Fruit fly (Drosophila melanogaster) whole organism, embryonic: Measurements from ENCODE around the gene osk.

Experiments
- CG11093 ChIP-seq: fragments of 200-800 bp; sonication (Bioruptor generic); IDR thresholded peaks from 3 replicates; pipeline ENCODE4 v1.3.6; 2022; ENCODE audit warnings: missing biosample characterization, missing genetic modification characterization
- CG11723 ChIP-seq: fragments of 200-800 bp; sonication (Bioruptor generic); optimal IDR thresholded peaks from 2 replicates; lab custom pipeline; 2017; ENCODE audit warnings: missing biosample characterization, mild to moderate bottlenecking, missing genetic modification characterization
- CG12236 ChIP-seq: fragments of 200-800 bp; sonication (Bioruptor generic); optimal IDR thresholded peaks from 2 replicates; lab custom pipeline; 2016; ENCODE audit warnings: missing biosample characterization, missing genetic modification characterization
- CG12744 ChIP-seq: fragments of 200-800 bp; sonication (Bioruptor generic); optimal IDR thresholded peaks from 2 replicates; lab custom pipeline; 2016; ENCODE audit warnings: missing biosample characterization, missing genetic modification characterization
- CG12769 ChIP-seq: fragments of 200-800 bp; sonication (Bioruptor generic); optimal IDR thresholded peaks from 2 replicates; lab custom pipeline; 2019; ENCODE audit warnings: missing biosample characterization, mild to moderate bottlenecking, missing genetic modification characterization, moderate library complexity
- CG14860 ChIP-seq: fragments of 200-800 bp; sonication (Bioruptor generic); IDR thresholded peaks from 3 replicates; pipeline ENCODE4 v1.3.6; 2022; ENCODE audit warnings: missing biosample characterization, missing genetic modification characterization; ENCODE audit not compliant: partially characterized antibody
- CG14965 ChIP-seq: fragments of 200-800 bp; sonication (Bioruptor generic); optimal IDR thresholded peaks from 2 replicates; lab custom pipeline; 2016; ENCODE audit warnings: missing biosample characterization, missing genetic modification characterization, borderline replicate concordance
- CG17568 ChIP-seq: fragments of 200-800 bp; sonication (Bioruptor generic); optimal IDR thresholded peaks from 2 replicates; lab custom pipeline; 2018; ENCODE audit warnings: missing biosample characterization, mild to moderate bottlenecking, missing genetic modification characterization, moderate library complexity
- CG18619 ChIP-seq: fragments of 200-800 bp; sonication (Bioruptor generic); optimal IDR thresholded peaks from 3 replicates; lab custom pipeline; 2017; ENCODE audit warnings: missing biosample characterization, mild to moderate bottlenecking, missing genetic modification characterization
- CG2875 ChIP-seq: fragments of 200-800 bp; sonication (Bioruptor generic); optimal IDR thresholded peaks from 2 replicates; lab custom pipeline; 2017; ENCODE audit warnings: missing biosample characterization, mild to moderate bottlenecking, missing genetic modification characterization, missing genetic modification reagents
- CG30431 ChIP-seq: fragments of 200-800 bp; sonication (Bioruptor generic); optimal IDR thresholded peaks from 2 replicates; lab custom pipeline; 2017; ENCODE audit warnings: missing biosample characterization, missing genetic modification characterization
- CG32767 ChIP-seq: fragments of 200-800 bp; sonication (Bioruptor generic); IDR thresholded peaks from 2 replicates; pipeline ENCODE4 v1.3.6; 2022; ENCODE audit warnings: missing biosample characterization, missing genetic modification characterization
- CG4424 ChIP-seq: fragments of 200-800 bp; sonication (Bioruptor generic); optimal IDR thresholded peaks from 3 replicates; lab custom pipeline; 2016; ENCODE audit warnings: missing biosample characterization, missing genetic modification characterization
- CG8944 ChIP-seq: fragments of 200-800 bp; sonication (Bioruptor generic); optimal IDR thresholded peaks from 3 replicates; lab custom pipeline; 2016; ENCODE audit warnings: missing biosample characterization, missing genetic modification characterization
- CG9609 ChIP-seq: fragments of 200-800 bp; sonication (Bioruptor generic); optimal IDR thresholded peaks from 3 replicates; lab custom pipeline; 2016; ENCODE audit warnings: missing biosample characterization, missing genetic modification characterization
- CHES-1-like ChIP-seq: fragments of 200-800 bp; sonication (Bioruptor generic); optimal IDR thresholded peaks from 2 replicates; lab custom pipeline; 2016; ENCODE audit warnings: missing biosample characterization, missing genetic modification characterization
- Doc3 ChIP-seq: fragments of 200-800 bp; sonication (Bioruptor generic); IDR thresholded peaks from 3 replicates; pipeline ENCODE4 v1.3.6; 2022; ENCODE audit warnings: missing biosample characterization, missing genetic modification characterization; ENCODE audit not compliant: partially characterized antibody
- Dp ChIP-seq: fragments of 200-800 bp; sonication (Bioruptor generic); optimal IDR thresholded peaks from 2 replicates; lab custom pipeline; 2018; ENCODE audit warnings: missing biosample characterization, mild to moderate bottlenecking, missing genetic modification characterization, moderate library complexity
- Eip74EF ChIP-seq, 2 experiments: fragments of 200-800 bp in 1 of 2; fragments of >200 bp in 1 of 2; sonication (Bioruptor generic) in 1 of 2; optimal IDR thresholded peaks; 2 replicates each; lab custom pipeline; 2017 to 2019; ENCODE audit warnings: missing biosample characterization in 2 of 2, missing genetic modification characterization in 2 of 2, mild to moderate bottlenecking in 1 of 2, moderate library complexity in 1 of 2
- Hr51 ChIP-seq, 2 experiments: fragments of 200-800 bp; sonication (Bioruptor generic); optimal IDR thresholded peaks; 2 replicates in 1 of 2; 3 replicates in 1 of 2; lab custom pipeline; 2016 to 2018; ENCODE audit warnings: missing biosample characterization in 2 of 2, missing genetic modification characterization in 2 of 2, mild to moderate bottlenecking in 1 of 2, moderate library complexity in 1 of 2
- Kr ChIP-seq: fragments of 200-800 bp; sonication (Bioruptor generic); optimal IDR thresholded peaks from 2 replicates; lab custom pipeline; 2017; ENCODE audit warnings: missing biosample characterization, mild to moderate bottlenecking, missing genetic modification characterization
- Lhr ChIP-seq: fragments of 200-800 bp; sonication (Bioruptor generic); optimal IDR thresholded peaks from 3 replicates; lab custom pipeline; 2017; ENCODE audit warnings: mild to moderate bottlenecking, missing biosample characterization, missing genetic modification reagents, missing genetic modification characterization
- MBD-R2 ChIP-seq: fragments of 200-800 bp; sonication (Bioruptor generic); IDR thresholded peaks from 2 replicates; pipeline ENCODE4 v1.3.6; 2022; ENCODE audit warnings: missing biosample characterization, missing genetic modification characterization
- MESR4 ChIP-seq: fragments of 200-800 bp; sonication (Bioruptor generic); optimal IDR thresholded peaks from 2 replicates; lab custom pipeline; 2018; ENCODE audit warnings: missing biosample characterization, mild to moderate bottlenecking, missing genetic modification characterization, moderate library complexity
- Mrtf ChIP-seq: fragments of 200-800 bp; sonication (Bioruptor generic); IDR thresholded peaks from 3 replicates; pipeline ENCODE4 v1.3.6; 2022; ENCODE audit warnings: missing biosample characterization, missing genetic modification characterization
- Nf-YC ChIP-seq: fragments of 200-800 bp; optimal IDR thresholded peaks from 3 replicates; lab custom pipeline; 2019; ENCODE audit warnings: missing biosample characterization, mild to moderate bottlenecking, missing genetic modification characterization, moderate library complexity
- Pdp1 ChIP-seq, 2 experiments: fragments of 200-800 bp; sonication (Bioruptor generic); optimal IDR thresholded peaks; 3 replicates each; lab custom pipeline; 2016; ENCODE audit warnings: missing biosample characterization in 2 of 2, missing genetic modification characterization in 2 of 2, mild to moderate bottlenecking in 1 of 2, moderate library complexity in 1 of 2
- Scr ChIP-seq: fragments of 200-800 bp; sonication (Bioruptor generic); IDR thresholded peaks from 2 replicates; pipeline ENCODE4 v1.3.6; 2022; ENCODE audit warnings: missing biosample characterization, missing genetic modification characterization; ENCODE audit not compliant: partially characterized antibody
- ap ChIP-seq: fragments of 200-800 bp; sonication (Bioruptor generic); IDR thresholded peaks from 2 replicates; pipeline ENCODE4 v1.3.6; 2022; ENCODE audit warnings: missing biosample characterization, missing genetic modification characterization
- ase ChIP-seq: fragments of 200-800 bp; sonication (Bioruptor generic); IDR thresholded peaks from 3 replicates; pipeline ENCODE4 v1.3.6; 2022; ENCODE audit warnings: missing biosample characterization, missing genetic modification characterization
- croc ChIP-seq: fragments of 200-800 bp; sonication (Bioruptor generic); conservative IDR thresholded peaks from 3 replicates; pipeline ENCODE4 v1.3.6; 2022; ENCODE audit warnings: missing biosample characterization, missing genetic modification characterization
- fd64A ChIP-seq: fragments of 200-800 bp; sonication (Bioruptor generic); optimal IDR thresholded peaks from 3 replicates; lab custom pipeline; 2018; ENCODE audit warnings: missing biosample characterization, mild to moderate bottlenecking, missing genetic modification characterization
- fd96Cb ChIP-seq: fragments of 200-800 bp; sonication (Bioruptor generic); optimal IDR thresholded peaks from 2 replicates; lab custom pipeline; 2018; ENCODE audit warnings: missing biosample characterization, mild to moderate bottlenecking, missing genetic modification characterization, moderate library complexity
- gem ChIP-seq: fragments of 200-800 bp; sonication (Bioruptor generic); optimal IDR thresholded peaks from 2 replicates; lab custom pipeline; 2019; ENCODE audit warnings: missing biosample characterization, mild to moderate bottlenecking, missing genetic modification characterization, moderate library complexity
- ind ChIP-seq: fragments of 200-800 bp; sonication (Bioruptor generic); optimal IDR thresholded peaks from 3 replicates; lab custom pipeline; 2016; ENCODE audit warnings: missing biosample characterization, missing genetic modification characterization
- jumu ChIP-seq: fragments of 200-800 bp; sonication (Bioruptor generic); optimal IDR thresholded peaks from 3 replicates; lab custom pipeline; 2016; ENCODE audit warnings: missing biosample characterization, missing genetic modification characterization
- mam ChIP-seq: fragments of 200-800 bp; sonication (Bioruptor generic); optimal IDR thresholded peaks from 3 replicates; lab custom pipeline; 2016; ENCODE audit warnings: missing biosample characterization, missing genetic modification characterization
- onecut ChIP-seq: fragments of 200-800 bp; sonication (Bioruptor generic); IDR thresholded peaks from 2 replicates; pipeline ENCODE4 v1.3.6; 2022; ENCODE audit warnings: missing biosample characterization, missing genetic modification characterization
- pita ChIP-seq: fragments of 200-800 bp; sonication (Bioruptor generic); optimal IDR thresholded peaks from 2 replicates; lab custom pipeline; 2017; ENCODE audit warnings: missing biosample characterization, mild to moderate bottlenecking, missing genetic modification characterization
- row ChIP-seq: fragments of 200-800 bp; sonication (Bioruptor generic); IDR thresholded peaks from 3 replicates; pipeline ENCODE4 v1.3.6; 2022; ENCODE audit warnings: missing biosample characterization, missing genetic modification characterization
- sc ChIP-seq, 3 experiments: fragments of >200 bp in 2 of 3; fragments of 200-800 bp in 1 of 3; sonication (Bioruptor generic) in 1 of 3; optimal IDR thresholded peaks; 2 replicates in 2 of 3; 3 replicates in 1 of 3; lab custom pipeline; 2017; ENCODE audit warnings: mild to moderate bottlenecking in 1 of 3, missing biosample characterization in 1 of 3, missing genetic modification characterization in 1 of 3, missing genetic modification reagents in 1 of 3
- sd ChIP-seq: fragments of 200-800 bp; sonication (Bioruptor generic); optimal IDR thresholded peaks from 3 replicates; lab custom pipeline; 2018; ENCODE audit warnings: missing biosample characterization, mild to moderate bottlenecking, missing genetic modification characterization, moderate library complexity
- slbo ChIP-seq: fragments of 200-800 bp; sonication (Bioruptor generic); IDR thresholded peaks from 2 replicates; pipeline ENCODE4 v1.3.6; 2022; ENCODE audit warnings: missing biosample characterization, missing genetic modification characterization
- so ChIP-seq: fragments of 200-800 bp; sonication (Bioruptor generic); IDR thresholded peaks from 3 replicates; pipeline ENCODE4 v1.3.6; 2022; ENCODE audit warnings: missing biosample characterization, missing genetic modification characterization
- stwl ChIP-seq: fragments of 200-800 bp; sonication (Bioruptor generic); optimal IDR thresholded peaks from 3 replicates; lab custom pipeline; 2018; ENCODE audit warnings: missing biosample characterization, mild to moderate bottlenecking, missing genetic modification characterization, moderate library complexity
- tin ChIP-seq: fragments of 200-800 bp; sonication (Bioruptor generic); optimal IDR thresholded peaks from 3 replicates; lab custom pipeline; 2016; ENCODE audit warnings: missing biosample characterization, missing genetic modification characterization
- vnd ChIP-seq: fragments of 200-800 bp; sonication (Bioruptor generic); IDR thresholded peaks from 3 replicates; pipeline ENCODE4 v1.3.6; 2022; ENCODE audit warnings: missing biosample characterization, missing genetic modification characterization; ENCODE audit not compliant: partially characterized antibody

The osk gene

dm6 chr3R:8938494-8939404 lies 3.8 kb downstream of the osk start, which contains the start of gene ScsbetaA (continued):
- peak; percentile 62 for TF ChIP-seq CG12769 (tag; lab: Kevin White, UChicago)
- TF ChIP-seq Doc3 (GFP tag; lab: Robert Waterston, UW) = peak; percentile 59; the same call in 2 of the 3 replicates
- TF ChIP-seq onecut (GFP tag; lab: Robert Waterston, UW) = no peak
- TF ChIP-seq stwl (tag; lab: Kevin White, UChicago) = peak; percentile 73
- no peak for TF ChIP-seq CG11093
- no peak; the same call in 2 of the 3 replicates for TF ChIP-seq so (GFP tag; lab: Robert Waterston, UW)
- no peak for TF ChIP-seq Kr
- TF ChIP-seq sd (tag; lab: Kevin White, UChicago) = peak; percentile 79
- TF ChIP-seq Lhr = peak; percentile 74
- no peak for TF ChIP-seq fd64A (GFP tag; lab: Kevin White, UChicago)
- TF ChIP-seq Dp = peak; percentile 97
- peak; percentile 33; the same call in 1 of the 3 replicates for TF ChIP-seq row
- TF ChIP-seq CG18619 (GFP tag; lab: Kevin White, UChicago) = no peak
- TF ChIP-seq ap (GFP tag; lab: Robert Waterston, UW) = no peak
- no peak for TF ChIP-seq CG8944 (GFP tag; lab: Kevin White, UChicago)
- no peak for TF ChIP-seq CG4424 (GFP tag; lab: Kevin White, UChicago)
- no peak for TF ChIP-seq CG12744
- TF ChIP-seq Hr51 (GFP tag; optimal IDR thresholded peaks at IDR 0.05; lab: Kevin White, UChicago) = no peak
- TF ChIP-seq Eip74EF (GFP tag; optimal IDR thresholded peaks at IDR 0.05; lab: Kevin White, UChicago) = no peak
- no peak for TF ChIP-seq CG2875 (GFP tag; lab: Kevin White, UChicago)
- peak; percentile 68 for TF ChIP-seq MESR4 (GFP tag; lab: Kevin White, UChicago)
- TF ChIP-seq Pdp1 (GFP tag; optimal IDR thresholded peaks at IDR 0.05; lab: Kevin White, UChicago) = peak in 1 of 2 experiments; percentile 99
- no peak for TF ChIP-seq jumu (GFP tag; lab: Kevin White, UChicago)
- no peak for TF ChIP-seq Mrtf (GFP tag; lab: Robert Waterston, UW)
- peak; percentile 62; the same call in 2 of the 3 replicates for TF ChIP-seq CG14860 (GFP tag; lab: Robert Waterston, UW)
- no peak for TF ChIP-seq CG12236 (GFP tag; lab: Kevin White, UChicago)
- no peak for TF ChIP-seq fd96Cb (tag; lab: Kevin White, UChicago)
- no peak for TF ChIP-seq CG11723 (GFP tag; lab: Kevin White, UChicago)
- TF ChIP-seq Scr (GFP tag; lab: Robert Waterston, UW) = peak; percentile 80
- no peak for TF ChIP-seq CG32767
- TF ChIP-seq Nf-YC (tag; lab: Kevin White, UChicago) = peak; percentile 14
- peak; percentile 54; the same call in 2 of the 3 replicates for TF ChIP-seq vnd (GFP tag; lab: Robert Waterston, UW)
- TF ChIP-seq gem (tag; lab: Kevin White, UChicago) = no peak
- TF ChIP-seq CG9609 (GFP tag; lab: Kevin White, UChicago) = no peak
- TF ChIP-seq ind (GFP tag; lab: Kevin White, UChicago) = no peak
- TF ChIP-seq CG17568 (GFP tag; lab: Kevin White, UChicago) = peak; percentile 13
- no peak for TF ChIP-seq CG30431 (GFP tag; lab: Kevin White, UChicago)
- TF ChIP-seq slbo = peak; percentile 21; the same call in 1 of the 2 replicates
- peak; percentile 39 for TF ChIP-seq MBD-R2
- no peak for TF ChIP-seq tin (GFP tag; lab: Kevin White, UChicago)
- TF ChIP-seq ase (GFP tag; lab: Robert Waterston, UW) = no peak
- TF ChIP-seq pita = peak; percentile 59
- TF ChIP-seq mam = no peak
- no peak for TF ChIP-seq CG14965 (GFP tag; lab: Kevin White, UChicago)
- TF ChIP-seq CHES-1-like (GFP tag; lab: Kevin White, UChicago) = no peak
- no peak for TF ChIP-seq croc (GFP tag; lab: Robert Waterston, UW)
- no peak for TF ChIP-seq sc (optimal IDR thresholded peaks at IDR 0.05; lab: Kevin White, UChicago)
- no peak for TF ChIP-seq sc (GFP tag; optimal IDR thresholded peaks at IDR 0.05; lab: Kevin White, UChicago)
